Fruit fly (Drosophila melanogaster) whole organism, prepupa: Measurements from ENCODE around the gene Dus1.

Experiments used
- Blimp-1 ChIP-seq: fragments of 200-800 bp; sonication (Bioruptor generic); optimal IDR thresholded peaks from 3 replicates; lab custom pipeline; 2017; ENCODE audit warnings: missing biosample characterization, missing genetic modification characterization, mild to moderate bottlenecking, moderate library complexity, missing genetic modification reagents
- CG10631 ChIP-seq: fragments of 200-800 bp; sonication (Bioruptor generic); optimal IDR thresholded peaks from 2 replicates; lab custom pipeline; 2016; ENCODE audit warnings: missing biosample characterization, missing genetic modification characterization
- CG10669 ChIP-seq: fragments of 200-800 bp; sonication (Bioruptor generic); optimal IDR thresholded peaks from 3 replicates; lab custom pipeline; 2018; ENCODE audit warnings: missing biosample characterization, mild to moderate bottlenecking, missing genetic modification characterization, moderate library complexity
- CG11294 ChIP-seq: fragments of 200-800 bp; sonication (Bioruptor generic); IDR thresholded peaks from 2 replicates; pipeline ENCODE4 v1.3.6; 2022; ENCODE audit warnings: missing biosample characterization, missing genetic modification characterization
- CG11762 ChIP-seq: fragments of 200-800 bp; sonication (Bioruptor generic); optimal IDR thresholded peaks from 3 replicates; lab custom pipeline; 2016; ENCODE audit warnings: missing biosample characterization, missing genetic modification characterization; ENCODE audit not compliant: insufficient read depth
- CG11902 ChIP-seq: fragments of 200-800 bp; sonication (Bioruptor generic); optimal IDR thresholded peaks from 3 replicates; lab custom pipeline; 2016; ENCODE audit warnings: missing biosample characterization, missing genetic modification characterization
- CG15336 ChIP-seq: fragments of 200-800 bp; sonication (Bioruptor generic); IDR thresholded peaks from 2 replicates; pipeline ENCODE4 v1.3.6; 2022; ENCODE audit warnings: missing biosample characterization, missing genetic modification characterization
- CG16779 ChIP-seq: fragments of 200-800 bp; sonication (Bioruptor generic); optimal IDR thresholded peaks from 3 replicates; lab custom pipeline; 2017; ENCODE audit warnings: missing biosample characterization, mild to moderate bottlenecking, missing genetic modification characterization
- CG3032 ChIP-seq: fragments of 200-800 bp; optimal IDR thresholded peaks from 2 replicates; lab custom pipeline; 2019; ENCODE audit warnings: missing biosample characterization, mild to moderate bottlenecking, missing genetic modification characterization, moderate library complexity
- CG31627 ChIP-seq: fragments of 200-800 bp; sonication (Bioruptor generic); optimal IDR thresholded peaks from 3 replicates; lab custom pipeline; 2016; ENCODE audit warnings: missing biosample characterization, missing genetic modification characterization
- CG32006 ChIP-seq: fragments of 200-800 bp; sonication (Bioruptor generic); optimal IDR thresholded peaks from 3 replicates; lab custom pipeline; 2017; ENCODE audit warnings: missing biosample characterization, mild to moderate bottlenecking, missing genetic modification characterization
- CG34406 ChIP-seq: fragments of 200-800 bp; sonication (Bioruptor generic); optimal IDR thresholded peaks from 3 replicates; lab custom pipeline; 2016; ENCODE audit warnings: missing biosample characterization, missing genetic modification characterization
- CG3919 ChIP-seq: fragments of 200-800 bp; sonication (Bioruptor generic); optimal IDR thresholded peaks from 3 replicates; lab custom pipeline; 2016; ENCODE audit warnings: missing biosample characterization, missing genetic modification characterization
- CG4318 ChIP-seq: fragments of 200-800 bp; sonication (Bioruptor generic); optimal IDR thresholded peaks from 3 replicates; lab custom pipeline; 2017; ENCODE audit warnings: missing biosample characterization, mild to moderate bottlenecking, missing genetic modification characterization
- CG6163 ChIP-seq: fragments of 200-800 bp; sonication (Bioruptor generic); IDR thresholded peaks from 3 replicates; pipeline ENCODE4 v1.3.6; 2022; ENCODE audit warnings: missing biosample characterization, missing genetic modification characterization
- CG6276 ChIP-seq: fragments of 200-800 bp; sonication (Bioruptor generic); optimal IDR thresholded peaks from 2 replicates; lab custom pipeline; 2017; ENCODE audit warnings: missing biosample characterization, mild to moderate bottlenecking, missing genetic modification characterization
- CG6792 ChIP-seq: fragments of 200-800 bp; sonication (Bioruptor generic); optimal IDR thresholded peaks from 3 replicates; lab custom pipeline; 2016; ENCODE audit warnings: missing biosample characterization, missing genetic modification characterization
- CG6808 ChIP-seq: fragments of 200-800 bp; sonication (Bioruptor generic); optimal IDR thresholded peaks from 3 replicates; lab custom pipeline; 2017; ENCODE audit warnings: missing biosample characterization, missing genetic modification characterization, mild to moderate bottlenecking, moderate library complexity, missing genetic modification reagents
- CG6854 ChIP-seq: fragments of 200-800 bp; sonication (Bioruptor generic); optimal IDR thresholded peaks from 2 replicates; lab custom pipeline; 2017; ENCODE audit warnings: missing biosample characterization, mild to moderate bottlenecking, missing genetic modification characterization
- CG7368 ChIP-seq: fragments of 200-800 bp; sonication (Bioruptor generic); optimal IDR thresholded peaks from 3 replicates; lab custom pipeline; 2016; ENCODE audit warnings: missing biosample characterization, missing genetic modification characterization
- CG8119 ChIP-seq: fragments of 200-800 bp; sonication (Bioruptor generic); IDR thresholded peaks from 3 replicates; pipeline ENCODE4 v1.3.6; 2022; ENCODE audit warnings: missing biosample characterization, missing genetic modification characterization
- CG8319 ChIP-seq: fragments of 200-800 bp; sonication (Bioruptor generic); optimal IDR thresholded peaks from 3 replicates; lab custom pipeline; 2016; ENCODE audit warnings: missing biosample characterization, missing genetic modification characterization
- CG8632 ChIP-seq: fragments of 200-800 bp; sonication (Bioruptor generic); optimal IDR thresholded peaks from 3 replicates; lab custom pipeline; 2016; ENCODE audit warnings: missing biosample characterization, missing genetic modification characterization
- CG9139 ChIP-seq: fragments of 200-800 bp; sonication (Bioruptor generic); optimal IDR thresholded peaks from 3 replicates; lab custom pipeline; 2017; ENCODE audit warnings: missing biosample characterization, mild to moderate bottlenecking, missing genetic modification characterization
- Eip75B ChIP-seq: fragments of 200-800 bp; sonication (Bioruptor generic); optimal IDR thresholded peaks from 3 replicates; lab custom pipeline; 2016; ENCODE audit warnings: missing biosample characterization, missing genetic modification characterization
- Eip78C ChIP-seq: fragments of 200-800 bp; sonication (Bioruptor generic); peaks from one replicate; lab custom pipeline; 2016; ENCODE audit warnings: missing biosample characterization, missing genetic modification characterization
- Eip93F ChIP-seq: fragments of 200-800 bp; sonication (Bioruptor generic); optimal IDR thresholded peaks from 2 replicates; lab custom pipeline; 2016; ENCODE audit warnings: missing biosample characterization, mild to moderate bottlenecking, missing genetic modification characterization
- Ets21C ChIP-seq: fragments of 200-800 bp; sonication (Bioruptor generic); optimal IDR thresholded peaks from 3 replicates; lab custom pipeline; 2016; ENCODE audit warnings: missing biosample characterization, missing genetic modification characterization
- Hr38 ChIP-seq: sonication (Bioruptor generic); optimal IDR thresholded peaks from 2 replicates; lab custom pipeline; 2016; ENCODE audit warnings: missing biosample characterization, missing genetic modification characterization
- Hr39 ChIP-seq: fragments of 200-800 bp; sonication (Bioruptor generic); optimal IDR thresholded peaks from 2 replicates; lab custom pipeline; 2016; ENCODE audit warnings: missing biosample characterization, missing genetic modification characterization
- Lpt ChIP-seq: fragments of 200-800 bp; sonication (Bioruptor generic); optimal IDR thresholded peaks from 3 replicates; lab custom pipeline; 2016; ENCODE audit warnings: missing biosample characterization, missing genetic modification characterization
- Met ChIP-seq: fragments of 200-800 bp; sonication (Bioruptor generic); optimal IDR thresholded peaks from 3 replicates; lab custom pipeline; 2016; ENCODE audit warnings: missing biosample characterization, missing genetic modification characterization
- OdsH ChIP-seq: fragments of 200-800 bp; sonication (Bioruptor generic); optimal IDR thresholded peaks from 3 replicates; lab custom pipeline; 2016; ENCODE audit warnings: missing biosample characterization, missing genetic modification characterization
- Smox ChIP-seq: fragments of 200-800 bp; sonication (Bioruptor generic); optimal IDR thresholded peaks from 3 replicates; lab custom pipeline; 2016; ENCODE audit warnings: missing biosample characterization, missing genetic modification characterization
- Sox102F ChIP-seq: fragments of 200-800 bp; sonication (Bioruptor generic); optimal IDR thresholded peaks from 2 replicates; lab custom pipeline; 2016; ENCODE audit warnings: missing biosample characterization, mild to moderate bottlenecking, missing genetic modification characterization
- Sox14 ChIP-seq: fragments of 200-800 bp; sonication (Bioruptor generic); optimal IDR thresholded peaks from 3 replicates; lab custom pipeline; 2016; ENCODE audit warnings: missing biosample characterization, missing genetic modification characterization
- Sox15 ChIP-seq: fragments of 200-800 bp; sonication (Bioruptor generic); optimal IDR thresholded peaks from 3 replicates; lab custom pipeline; 2016; ENCODE audit warnings: missing biosample characterization, missing genetic modification characterization
- acj6 ChIP-seq: fragments of 200-800 bp; sonication (Bioruptor generic); optimal IDR thresholded peaks from 3 replicates; lab custom pipeline; 2016; ENCODE audit warnings: missing biosample characterization, missing genetic modification characterization
- cyc ChIP-seq: fragments of 200-800 bp; sonication (Bioruptor generic); optimal IDR thresholded peaks from 3 replicates; lab custom pipeline; 2016; ENCODE audit warnings: missing biosample characterization, missing genetic modification characterization
- dac ChIP-seq: fragments of 200-800 bp; sonication (Bioruptor generic); optimal IDR thresholded peaks from 2 replicates; lab custom pipeline; 2017; ENCODE audit warnings: missing biosample characterization, mild to moderate bottlenecking, missing genetic modification characterization
- dsx ChIP-seq: fragments of 200-800 bp; optimal IDR thresholded peaks from 3 replicates; lab custom pipeline; 2019; ENCODE audit warnings: missing biosample characterization, mild to moderate bottlenecking, missing genetic modification characterization, moderate library complexity; ENCODE audit not compliant: poor library complexity, severe bottlenecking
- eg ChIP-seq: fragments of 200-800 bp; sonication (Bioruptor generic); IDR thresholded peaks from 3 replicates; pipeline ENCODE4 v1.3.6; 2022; ENCODE audit warnings: missing biosample characterization, missing genetic modification characterization
- esn ChIP-seq: fragments of 200-800 bp; sonication (Bioruptor generic); optimal IDR thresholded peaks from 2 replicates; lab custom pipeline; 2016; ENCODE audit warnings: missing biosample characterization, mild to moderate bottlenecking, missing genetic modification characterization, moderate library complexity
- fd59A ChIP-seq: fragments of 200-800 bp; sonication (Bioruptor generic); optimal IDR thresholded peaks from 2 replicates; lab custom pipeline; 2017; ENCODE audit warnings: missing biosample characterization, mild to moderate bottlenecking, missing genetic modification characterization, missing genetic modification reagents
- fd85E ChIP-seq: fragments of 200-800 bp; sonication (Bioruptor generic); optimal IDR thresholded peaks from 3 replicates; lab custom pipeline; 2016; ENCODE audit warnings: missing biosample characterization, missing genetic modification characterization
- fkh ChIP-seq: fragments of 200-800 bp; sonication (Bioruptor generic); optimal IDR thresholded peaks from 3 replicates; lab custom pipeline; 2017; ENCODE audit warnings: missing biosample characterization, mild to moderate bottlenecking, missing genetic modification characterization, moderate library complexity
- net ChIP-seq: fragments of 200-800 bp; sonication (Bioruptor generic); optimal IDR thresholded peaks from 3 replicates; lab custom pipeline; 2016; ENCODE audit warnings: missing biosample characterization, missing genetic modification characterization
- pdm3 ChIP-seq: fragments of 200-800 bp; sonication (Bioruptor generic); optimal IDR thresholded peaks from 3 replicates; lab custom pipeline; 2016; ENCODE audit warnings: missing biosample characterization, missing genetic modification characterization
- salr ChIP-seq, 2 experiments: fragments of 200-800 bp; sonication (Bioruptor generic); optimal IDR thresholded peaks; 3 replicates each; lab custom pipeline; 2016 to 2018; ENCODE audit warnings: missing biosample characterization in 2 of 2, missing genetic modification characterization in 2 of 2, mild to moderate bottlenecking in 1 of 2
- spab ChIP-seq: fragments of 200-800 bp; sonication (Bioruptor generic); optimal IDR thresholded peaks from 2 replicates; lab custom pipeline; 2017; ENCODE audit warnings: missing biosample characterization, mild to moderate bottlenecking, missing genetic modification characterization, missing genetic modification reagents
- svp ChIP-seq: fragments of 200-800 bp; sonication (Bioruptor generic); peaks from one replicate; lab custom pipeline; 2016; ENCODE audit warnings: missing biosample characterization, missing genetic modification characterization
- topi ChIP-seq: fragments of 200-800 bp; sonication (Bioruptor generic); optimal IDR thresholded peaks from 3 replicates; lab custom pipeline; 2016; ENCODE audit warnings: missing biosample characterization, missing genetic modification characterization
- vri ChIP-seq: fragments of 200-800 bp; sonication (Bioruptor generic); optimal IDR thresholded peaks from 3 replicates; lab custom pipeline; 2016; ENCODE audit warnings: missing biosample characterization, mild to moderate bottlenecking, missing genetic modification characterization

Gene Dus1

DNA sequence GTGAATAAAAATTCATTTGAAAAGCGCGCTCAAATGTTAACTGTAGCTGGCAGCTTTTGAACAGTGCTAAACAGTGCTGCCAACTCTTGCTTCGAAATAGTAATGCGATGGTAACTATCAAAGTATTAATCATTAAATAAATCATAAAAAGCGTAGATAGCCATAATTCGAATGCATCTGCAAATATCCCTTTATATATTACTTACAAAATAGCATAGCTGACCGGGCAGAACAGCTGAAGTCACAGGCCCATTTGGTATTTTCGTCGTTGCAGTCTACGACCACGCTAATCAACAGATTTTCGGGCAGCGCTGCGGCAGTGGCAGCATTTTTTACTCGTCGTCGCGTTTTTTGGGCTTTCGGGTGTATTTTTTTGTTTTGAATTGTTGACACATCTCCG, 34.1 kb upstream of the Dus1 start, which contains the start of gene Plc21C:
Gene Plc21C, plus strand, starts transcription at position 290 of the 400 bp plus-strand sequence.
- TF ChIP-seq pdm3 (GFP tag; lab: Kevin White, UChicago) (no peak), esn (GFP tag; lab: Kevin White, UChicago) (peak; percentile 51), fd85E (GFP tag; lab: Kevin White, UChicago) (no peak), salr (GFP tag; optimal IDR thresholded peaks at IDR 0.05; lab: Kevin White, UChicago) (no peak), fd59A (GFP tag; lab: Kevin White, UChicago) (no peak), CG31627 (GFP tag; lab: Kevin White, UChicago) (peak; percentile 61), CG6854 (GFP tag; lab: Kevin White, UChicago) (no peak), CG6276 (GFP tag; lab: Kevin White, UChicago) (no peak), Ets21C (peak; percentile 47), Eip78C (GFP tag; lab: Kevin White, UChicago) (peak; percentile 77), CG4318 (GFP tag; lab: Kevin White, UChicago) (no peak), CG3919 (GFP tag; lab: Kevin White, UChicago) (peak; percentile 37), OdsH (GFP tag; lab: Kevin White, UChicago) (peak; percentile 29), Hr39 (GFP tag; lab: Kevin White, UChicago) (peak; percentile 55), cyc (GFP tag; lab: Kevin White, UChicago) (peak; percentile 41), CG11294 (no peak), CG6792 (no peak), Smox (GFP tag; lab: Kevin White, UChicago) (peak; percentile 43), Sox15 (peak; percentile 2), CG16779 (tag; lab: Kevin White, UChicago) (peak; percentile 34), CG8319 (GFP tag; lab: Kevin White, UChicago) (no peak), Sox14 (GFP tag; lab: Kevin White, UChicago) (peak; percentile 67), Eip93F (peak; percentile 45), CG6808 (peak; percentile 91), CG8119 (GFP tag; lab: Robert Waterston, UW) (no peak), CG10669 (GFP tag; lab: Kevin White, UChicago) (no peak), Met (GFP tag; lab: Kevin White, UChicago) (peak; percentile 4), CG11762 (GFP tag; lab: Kevin White, UChicago) (no peak), Blimp-1 (GFP tag; lab: Kevin White, UChicago) (no peak), CG10631 (GFP tag; lab: Kevin White, UChicago) (peak; percentile 34), Hr38 (GFP tag; lab: Kevin White, UChicago) (no peak), fkh (GFP tag; lab: Kevin White, UChicago) (no peak), topi (GFP tag; lab: Kevin White, UChicago) (peak; percentile 39), dsx (GFP tag; lab: Kevin White, UChicago) (peak; percentile 29), Eip75B (GFP tag; lab: Kevin White, UChicago) (peak; percentile 57), Sox102F (GFP tag; lab: Kevin White, UChicago) (peak; percentile 33), dac (GFP tag; lab: Kevin White, UChicago) (no peak), net (GFP tag; lab: Kevin White, UChicago) (no peak), spab (GFP tag; lab: Kevin White, UChicago) (no peak), CG7368 (GFP tag; lab: Kevin White, UChicago) (no peak), CG32006 (GFP tag; lab: Kevin White, UChicago) (no peak), CG11902 (GFP tag; lab: Kevin White, UChicago) (peak; percentile 2), acj6 (GFP tag; lab: Kevin White, UChicago) (peak; percentile 39), svp (GFP tag; lab: Kevin White, UChicago) (peak; percentile 76), CG8632 (GFP tag; lab: Kevin White, UChicago) (no peak), CG6163 (no peak), eg (GFP tag; lab: Robert Waterston, UW) (no peak), vri (GFP tag; lab: Kevin White, UChicago) (no peak), CG3032 (peak; percentile 32), CG9139 (no peak), Lpt (GFP tag; lab: Kevin White, UChicago) (no peak), CG34406 (GFP tag; lab: Kevin White, UChicago) (no peak), CG15336 (no peak)
